Fruit fly (Drosophila melanogaster): ENCODE measurements around the gene Cyt-c-d.
A peak's percentile ranks its signal among the peaks of the same experiment; 100 is the strongest.

DNA sequence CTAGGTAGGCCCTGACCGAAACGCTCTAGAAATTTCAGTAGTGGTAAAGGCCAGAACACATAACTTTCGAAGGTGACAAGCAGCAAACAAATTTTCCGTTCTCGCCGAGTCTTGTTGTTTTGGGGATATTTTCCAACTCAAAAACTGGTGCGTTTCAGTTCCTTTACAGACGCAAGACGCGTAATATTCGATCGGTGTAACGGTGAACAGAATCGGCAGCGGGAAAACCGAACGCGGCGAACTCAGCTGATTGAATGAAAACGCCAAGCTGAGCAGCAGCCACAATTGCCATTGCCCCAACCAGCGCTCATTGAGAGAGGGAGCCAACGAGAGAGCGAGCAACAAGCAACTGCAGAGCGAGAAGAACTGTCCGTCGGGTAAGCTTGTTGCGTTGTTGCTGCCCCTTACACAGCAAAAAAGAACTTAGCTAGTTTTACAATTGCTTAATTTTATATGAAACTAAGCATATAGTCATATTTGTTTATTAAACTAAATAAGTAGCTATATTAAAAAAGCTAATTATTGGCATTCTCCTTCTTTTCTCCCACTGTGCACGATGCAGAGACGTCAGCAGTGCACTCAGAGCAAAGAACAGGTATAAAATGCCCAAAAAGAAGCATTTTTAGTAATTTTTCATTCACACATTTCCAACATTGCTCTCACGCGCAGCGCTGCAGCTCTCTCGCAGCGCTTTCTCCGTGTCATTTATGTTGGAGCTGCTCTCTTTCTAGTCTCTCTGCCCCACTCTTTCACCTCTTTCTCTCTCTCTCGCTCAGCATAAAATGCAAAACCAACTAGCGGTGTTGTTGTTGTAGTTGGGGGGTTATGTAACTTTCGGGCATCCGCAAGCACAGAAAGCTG, at the start of gene Cyt-c-d, which contains the start of gene CG31808:
- peak; percentile 32 for TF ChIP-seq EcR (GFP tag; optimal IDR thresholded peaks at IDR 0.05)
- TF ChIP-seq CG14655 (GFP tag; optimal IDR thresholded peaks at IDR 0.05): peak; percentile 99
- TF ChIP-seq CG8159 (tag; optimal IDR thresholded peaks at IDR 0.05): peak; percentile 94

Data from whole organism, pupa.